Fruit fly (Drosophila melanogaster): ENCODE results near the gene CG12268.
A peak's percentile ranks its signal among the peaks of the same experiment; 100 is the strongest.

CG12268 gene

dm6 chr3R:23928950-23929602 lies 19.1 kb downstream of the CG12268 start, which contains the start of the genes CG43998, CG43999 and CG31142:
CG43998 (minus strand) TSS chr3R:23929000.
CG43999 (minus strand) TSS chr3R:23929000.
CG31142 (plus strand) TSS chr3R:23929243.
- TF ChIP-seq CG7101 (tag; optimal IDR thresholded peaks at IDR 0.05): no peak
- peak; percentile 38 for TF ChIP-seq Mnt (GFP tag; optimal IDR thresholded peaks at IDR 0.05)
- TF ChIP-seq CG7045 (GFP tag; optimal IDR thresholded peaks at IDR 0.05): no peak
- TF ChIP-seq bab1 (GFP tag; optimal IDR thresholded peaks at IDR 0.05): peak; percentile 10
- no peak for TF ChIP-seq kay (GFP tag; ENCODE audit: borderline replicate concordance)

- TF ChIP-seq bab1 (GFP tag; optimal IDR thresholded peaks at IDR 0.05): peak; percentile 38
- no peak for TF ChIP-seq Hr96 (GFP tag; optimal IDR thresholded peaks at IDR 0.05)
- TF ChIP-seq CG33017 (tag; optimal IDR thresholded peaks at IDR 0.05): no peak
- TF ChIP-seq CG7045 (GFP tag; optimal IDR thresholded peaks at IDR 0.05): no peak
- TF ChIP-seq CG14711 (tag; optimal IDR thresholded peaks at IDR 0.05): no peak
- TF ChIP-seq ovo (GFP tag; optimal IDR thresholded peaks at IDR 0.05): no peak
- no peak for TF ChIP-seq CG11617 (GFP tag; optimal IDR thresholded peaks at IDR 0.05)
- TF ChIP-seq Crg-1 (GFP tag; optimal IDR thresholded peaks at IDR 0.05): no peak
- TF ChIP-seq kay (GFP tag; ENCODE audit: borderline replicate concordance): no peak
- TF ChIP-seq CG7101 (tag; optimal IDR thresholded peaks at IDR 0.05): no peak
- peak; percentile 27 for TF ChIP-seq CG12768 (GFP tag; optimal IDR thresholded peaks at IDR 0.05)
- TF ChIP-seq cnc (optimal IDR thresholded peaks at IDR 0.05): no peak
- TF ChIP-seq CG5204 (GFP tag; optimal IDR thresholded peaks at IDR 0.05): no peak
- no peak for TF ChIP-seq toe (GFP tag; optimal IDR thresholded peaks at IDR 0.05)
- no peak for TF ChIP-seq tj (GFP tag; optimal IDR thresholded peaks at IDR 0.05)
- no peak for TF ChIP-seq Clk (GFP tag; optimal IDR thresholded peaks at IDR 0.05)
- peak; percentile 30 for TF ChIP-seq CG1620 (GFP tag; optimal IDR thresholded peaks at IDR 0.05)
- TF ChIP-seq cic (GFP tag; optimal IDR thresholded peaks at IDR 0.05): no peak
- TF ChIP-seq pad (GFP tag; optimal IDR thresholded peaks at IDR 0.05): no peak
- peak; percentile 56 for TF ChIP-seq Mnt (GFP tag; optimal IDR thresholded peaks at IDR 0.05)
Measured at dm6 chr3R:23927429-23927828, 20.8 kb downstream of the CG12268 start, which contains the start of gene CG13601. CG13601 (minus strand) TSS chr3R:23927634.

dm6 chr3R:23924200-23924599 lies 24.0 kb downstream of the CG12268 start, which contains the start of gene Ndc1:
Ndc1 (plus strand) TSS chr3R:23924399.
- TF ChIP-seq bab1 (GFP tag; optimal IDR thresholded peaks at IDR 0.05) (no peak), CG7101 (tag; optimal IDR thresholded peaks at IDR 0.05) (no peak), Crg-1 (GFP tag; optimal IDR thresholded peaks at IDR 0.05) (no peak), CG7045 (GFP tag; optimal IDR thresholded peaks at IDR 0.05) (no peak)

dm6 chr3R:23922502-23923350 lies 25.5 kb downstream of the CG12268 start, which contains the start of the genes sba and CG31141:
sba (minus strand) TSS chr3R:23922973.
CG31141 (plus strand) TSS chr3R:23923300.
- TF ChIP-seq CG7101 (tag; optimal IDR thresholded peaks at IDR 0.05) (peak; percentile 40), CG12768 (GFP tag; optimal IDR thresholded peaks at IDR 0.05) (no peak), CG11617 (GFP tag; optimal IDR thresholded peaks at IDR 0.05) (no peak), Hr96 (GFP tag; optimal IDR thresholded peaks at IDR 0.05) (no peak), Clk (GFP tag; optimal IDR thresholded peaks at IDR 0.05) (no peak), bab1 (GFP tag; optimal IDR thresholded peaks at IDR 0.05) (peak; percentile 34), cic (GFP tag; optimal IDR thresholded peaks at IDR 0.05) (peak; percentile 48), tj (GFP tag; optimal IDR thresholded peaks at IDR 0.05) (no peak), CG7045 (GFP tag; optimal IDR thresholded peaks at IDR 0.05) (no peak), CG33017 (tag; optimal IDR thresholded peaks at IDR 0.05) (peak; percentile 38), cnc (optimal IDR thresholded peaks at IDR 0.05) (no peak), ovo (GFP tag; optimal IDR thresholded peaks at IDR 0.05) (peak; percentile 27), CG14711 (tag; optimal IDR thresholded peaks at IDR 0.05) (no peak), Mnt (GFP tag; optimal IDR thresholded peaks at IDR 0.05) (peak; percentile 70), pad (GFP tag; optimal IDR thresholded peaks at IDR 0.05) (no peak), toe (GFP tag; optimal IDR thresholded peaks at IDR 0.05) (no peak)

- TF ChIP-seq cic (GFP tag; optimal IDR thresholded peaks at IDR 0.05): peak; percentile 31
- TF ChIP-seq tj (GFP tag; optimal IDR thresholded peaks at IDR 0.05): peak; percentile 66
- no peak for TF ChIP-seq CG11617 (GFP tag; optimal IDR thresholded peaks at IDR 0.05)
Measured at dm6 chr3R:23921701-23922501, 26.3 kb downstream of the CG12268 start.
